Worm (Caenorhabditis elegans) whole organism, L3 larva: Measurements from ENCODE around the gene T20B3.14.

Experiments
- R02D3.7 ChIP-seq: fragments of 150-350 bp; optimal IDR thresholded peaks from 2 replicates; lab custom pipeline; 2014; ENCODE audit warnings: missing biosample characterization, missing genetic modification characterization
- ama-1 ChIP-seq: fragments of 150-350 bp; optimal IDR thresholded peaks from 2 replicates; lab custom pipeline; 2018
- ceh-16 ChIP-seq: sonication (generic microtip); optimal IDR thresholded peaks from 2 replicates; lab custom pipeline; 2017; ENCODE audit warnings: missing biosample characterization, missing genetic modification characterization
- ceh-82 ChIP-seq: fragments of 150-350 bp; optimal IDR thresholded peaks from 2 replicates; lab custom pipeline; 2014; ENCODE audit warnings: missing biosample characterization, missing genetic modification characterization
- ceh-9 ChIP-seq: sonication (generic microtip); optimal IDR thresholded peaks from 2 replicates; lab custom pipeline; 2018; ENCODE audit warnings: missing biosample characterization, missing genetic modification characterization
- daf-12 ChIP-seq: fragments of 150-350 bp; optimal IDR thresholded peaks from 2 replicates; lab custom pipeline; 2014; ENCODE audit warnings: missing biosample characterization, missing genetic modification reagents, missing genetic modification characterization
- egl-27 ChIP-seq: sonication (generic microtip); optimal IDR thresholded peaks from 4 replicates; lab custom pipeline; 2017; ENCODE audit warnings: missing biosample characterization, missing genetic modification reagents, missing genetic modification characterization
- egl-5 ChIP-seq: fragments of 150-350 bp; optimal IDR thresholded peaks from 2 replicates; lab custom pipeline; 2017; ENCODE audit warnings: missing biosample characterization, missing genetic modification reagents, missing genetic modification characterization, inconsistent platforms
- elt-1 ChIP-seq: fragments of 150-350 bp; optimal IDR thresholded peaks from 2 replicates; lab custom pipeline; 2014; ENCODE audit warnings: missing biosample characterization, missing genetic modification characterization
- elt-2 ChIP-seq: sonication (generic microtip); optimal IDR thresholded peaks from 2 replicates; lab custom pipeline; 2016; ENCODE audit warnings: missing genetic modification reagents, mild to moderate bottlenecking, missing genetic modification characterization, missing compliant biosample characterization
- elt-3 ChIP-seq, 3 experiments: fragments of 150-350 bp in 1 of 3; sonication (generic microtip) in 2 of 3; optimal IDR thresholded peaks; 2 replicates in 2 of 3; 4 replicates in 1 of 3; lab custom pipeline; 2014 to 2017; ENCODE audit warnings: missing biosample characterization in 3 of 3, missing genetic modification characterization in 3 of 3
- eor-1 ChIP-seq, 2 experiments: fragments of 150-350 bp; optimal IDR thresholded peaks; 2 replicates each; lab custom pipeline; 2014 to 2018; ENCODE audit warnings: missing biosample characterization in 2 of 2, missing genetic modification characterization in 2 of 2
- fkh-10 ChIP-seq: sonication (generic microtip); optimal IDR thresholded peaks from 2 replicates; lab custom pipeline; 2017; ENCODE audit warnings: missing biosample characterization, missing genetic modification reagents, missing genetic modification characterization
- fkh-2 ChIP-seq: fragments of 150-350 bp; optimal IDR thresholded peaks from 2 replicates; lab custom pipeline; 2014; ENCODE audit warnings: missing biosample characterization, missing genetic modification reagents, missing genetic modification characterization
- fos-1 ChIP-seq: fragments of 150-350 bp; optimal IDR thresholded peaks from 2 replicates; lab custom pipeline; 2014; ENCODE audit warnings: missing biosample characterization, missing genetic modification characterization
- hmg-11 ChIP-seq: sonication (generic microtip); optimal IDR thresholded peaks from 2 replicates; lab custom pipeline; 2016; ENCODE audit warnings: missing genetic modification characterization, missing compliant biosample characterization
- jun-1 ChIP-seq: fragments of 150-350 bp; optimal IDR thresholded peaks from 2 replicates; lab custom pipeline; 2014; ENCODE audit warnings: missing biosample characterization, missing genetic modification reagents, missing genetic modification characterization
- lin-15B ChIP-seq: fragments of 150-350 bp; optimal IDR thresholded peaks from 2 replicates; lab custom pipeline; 2014; ENCODE audit warnings: missing biosample characterization, missing genetic modification characterization
- lin-39 ChIP-seq: fragments of 150-350 bp; optimal IDR thresholded peaks from 2 replicates; lab custom pipeline; 2018; ENCODE audit warnings: missing biosample characterization, missing genetic modification reagents, missing genetic modification characterization
- mml-1 ChIP-seq: fragments of 150-350 bp; sonication (generic microtip); optimal IDR thresholded peaks from 3 replicates; lab custom pipeline; 2014; ENCODE audit warnings: missing biosample characterization, missing genetic modification characterization
- nfya-1 ChIP-seq: sonication (generic microtip); optimal IDR thresholded peaks from 2 replicates; lab custom pipeline; 2017; ENCODE audit warnings: missing genetic modification characterization, mild to moderate bottlenecking, missing compliant biosample characterization, antibody characterized with exemption, moderate library complexity; ENCODE audit not compliant: insufficient read depth
- nhr-12 ChIP-seq: fragments of 150-350 bp; optimal IDR thresholded peaks from 2 replicates; lab custom pipeline; 2014; ENCODE audit warnings: missing biosample characterization, missing genetic modification characterization
- nhr-23 ChIP-seq: fragments of 150-350 bp; optimal IDR thresholded peaks from 2 replicates; lab custom pipeline; 2014; ENCODE audit warnings: missing biosample characterization, missing genetic modification reagents, missing genetic modification characterization
- nhr-28 ChIP-seq: fragments of 150-350 bp; optimal IDR thresholded peaks from 2 replicates; lab custom pipeline; 2014; ENCODE audit warnings: missing biosample characterization, missing genetic modification characterization
- nhr-77 ChIP-seq: fragments of 150-350 bp; optimal IDR thresholded peaks from 2 replicates; lab custom pipeline; 2014; ENCODE audit warnings: missing biosample characterization, missing genetic modification characterization
- pha-4 ChIP-seq: fragments of 150-350 bp; optimal IDR thresholded peaks from 2 replicates; lab custom pipeline; 2014; ENCODE audit warnings: missing biosample characterization, missing genetic modification reagents, missing genetic modification characterization
- pqm-1 ChIP-seq: fragments of 150-350 bp; optimal IDR thresholded peaks from 2 replicates; lab custom pipeline; 2017; ENCODE audit warnings: missing biosample characterization, missing genetic modification characterization, inconsistent platforms
- sea-2 ChIP-seq: fragments of 150-350 bp; sonication (generic microtip); optimal IDR thresholded peaks from 4 replicates; lab custom pipeline; 2014; ENCODE audit warnings: missing biosample characterization, missing genetic modification reagents, missing genetic modification characterization
- snpc-4 ChIP-seq: fragments of 150-350 bp; optimal IDR thresholded peaks from 2 replicates; lab custom pipeline; 2014; ENCODE audit warnings: missing biosample characterization, missing genetic modification characterization
- tbx-2 ChIP-seq: sonication (generic microtip); optimal IDR thresholded peaks from 2 replicates; lab custom pipeline; 2016; ENCODE audit warnings: mild to moderate bottlenecking, missing genetic modification characterization, missing compliant biosample characterization
- unc-62 ChIP-seq: fragments of 150-350 bp; sonication (generic microtip); optimal IDR thresholded peaks from 4 replicates; lab custom pipeline; 2014; ENCODE audit warnings: missing biosample characterization, missing genetic modification reagents, missing genetic modification characterization
- zag-1 ChIP-seq: fragments of 150-350 bp; optimal IDR thresholded peaks from 2 replicates; lab custom pipeline; 2014; ENCODE audit warnings: missing biosample characterization, missing genetic modification characterization
- ztf-4 ChIP-seq: fragments of 150-350 bp; optimal IDR thresholded peaks from 2 replicates; lab custom pipeline; 2014; ENCODE audit warnings: missing biosample characterization, missing genetic modification characterization

T20B3.14 gene

ce11 chrV:16821270-16821737 lies at the start of gene T20B3.14:
Gene T20B3.14 (minus strand): TSS chrV:16821320.
- no peak for TF ChIP-seq nhr-28
- TF ChIP-seq elt-1 = peak; percentile 1
- TF ChIP-seq lin-39 (tag; lab: Kevin White, UChicago) = peak; percentile 65
- TF ChIP-seq, all 47 proteins: peak for 2

DNA sequence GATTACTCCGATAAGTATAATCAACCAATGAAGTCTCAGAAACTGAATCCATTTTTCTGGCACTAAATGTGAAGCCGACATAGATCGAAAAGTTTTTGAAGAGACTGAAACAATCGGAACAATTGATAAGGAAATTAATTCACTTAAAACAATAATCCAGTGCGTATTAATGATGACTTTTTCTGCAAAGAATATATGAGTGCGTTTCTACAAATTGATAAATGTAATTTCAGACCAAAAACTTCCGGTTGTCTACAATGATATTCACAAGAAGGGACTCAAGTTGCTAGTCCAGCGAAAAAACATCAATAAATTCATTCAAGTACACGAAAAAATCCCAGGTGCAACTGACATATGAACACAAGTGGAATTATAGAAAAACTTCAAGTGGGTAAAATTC lies 48.6 kb upstream of the T20B3.14 start, which contains the start of gene clec-33:
TSS of gene clec-33 (minus strand) at position 101 of the 400 bp plus-strand sequence.
- TF ChIP-seq nhr-12 (tag; lab: Kevin White, UChicago) (no peak), ztf-4 (no peak), egl-5 (no peak), fkh-10 (no peak)

- TF ChIP-seq elt-2 (no peak), elt-3 (tag; optimal IDR thresholded peaks at IDR 0.05; lab: Kevin White, UChicago) (no peak), ceh-16 (tag; lab: Kevin White, UChicago) (no peak), zag-1 (no peak), ceh-9 (tag; lab: Kevin White, UChicago) (no peak), fkh-10 (no peak), jun-1 (tag; lab: Kevin White, UChicago) (no peak), nhr-28 (no peak), mml-1 (no peak), nfya-1 (tag; lab: Kevin White, UChicago) (no peak), nhr-23 (tag; lab: Kevin White, UChicago) (no peak), egl-27 (tag; lab: Kevin White, UChicago) (no peak), ceh-82 (tag; lab: Kevin White, UChicago) (no peak), pha-4 (tag; lab: Kevin White, UChicago) (no peak), egl-5 (no peak), daf-12 (tag; lab: Kevin White, UChicago) (no peak), elt-1 (no peak)
- TF ChIP-seq, all 47 proteins: peak for 0
These were observed 44.3 kb upstream of the T20B3.14 start, which contains the start of gene clec-28 for ce11 chrV:16865404-16865803. Gene clec-28 (plus strand): TSS chrV:16865704.

DNA sequence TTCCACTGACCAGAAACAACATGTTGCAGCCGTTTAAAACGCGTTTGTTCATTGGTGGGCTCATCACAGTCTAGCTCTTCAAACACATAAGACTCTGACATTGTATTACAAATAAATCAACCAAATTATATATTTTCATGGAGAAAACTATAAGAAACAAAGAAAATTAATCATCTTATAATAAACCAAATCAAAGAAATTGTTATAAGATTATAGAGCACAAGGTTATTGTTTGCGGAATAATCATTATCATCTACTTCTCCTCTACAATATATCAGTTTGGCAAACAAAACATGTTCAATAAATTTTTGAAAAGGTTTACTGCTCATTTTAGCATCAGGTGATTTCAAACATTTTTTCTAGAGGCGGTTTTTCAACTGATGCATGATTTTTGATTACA lies 40.6 kb upstream of the T20B3.14 start, which contains the start of the genes clec-32 and clec-24:
TSS of gene clec-32 (minus strand) at position 101 of the 400 bp plus-strand sequence.
TSS of gene clec-24 (plus strand) at position 294 of the 400 bp plus-strand sequence.
- no peak for TF ChIP-seq egl-5

DNA sequence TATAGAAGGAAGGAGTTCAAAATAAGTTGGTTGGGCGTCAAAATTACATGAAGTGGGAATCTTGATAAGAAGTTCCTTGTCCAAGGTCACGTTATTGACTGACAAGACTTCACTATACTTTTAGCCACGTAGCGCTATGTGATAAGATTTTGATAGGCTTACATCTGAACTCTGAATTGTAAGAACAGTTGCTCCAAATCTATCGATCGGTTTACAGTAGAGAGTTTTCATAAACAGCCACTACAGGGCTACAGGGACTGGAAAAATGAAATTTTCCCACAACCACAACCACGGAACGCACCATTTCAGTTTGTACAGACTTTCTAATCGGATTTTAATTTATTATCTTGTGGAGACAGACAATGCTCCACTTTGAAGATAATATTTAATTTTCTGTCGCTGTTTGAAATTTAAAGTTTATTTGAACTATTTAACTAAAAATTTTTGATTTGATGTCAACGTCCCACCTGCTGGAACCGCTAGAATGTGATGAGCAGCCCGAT lies 36.9 kb upstream of the T20B3.14 start, which contains the start of the genes clec-31 and clec-22:
TSS of gene clec-31 (minus strand) at position 101 of the 503 bp plus-strand sequence.
TSS of gene clec-22 (plus strand) at position 453 of the 503 bp plus-strand sequence.
- no peak for TF ChIP-seq eor-1 (tag; optimal IDR thresholded peaks at IDR 0.05; lab: Kevin White, UChicago)
- TF ChIP-seq fkh-2 (tag; lab: Kevin White, UChicago) = no peak
- no peak for TF ChIP-seq mml-1
- TF ChIP-seq lin-15B (tag; lab: Kevin White, UChicago) = no peak
- no peak for TF ChIP-seq nfya-1 (tag; lab: Kevin White, UChicago)
- TF ChIP-seq egl-27 (tag; lab: Kevin White, UChicago) = no peak
- TF ChIP-seq ama-1 (lab: Kevin White, UChicago) = no peak
- no peak for TF ChIP-seq sea-2 (GFP tag; lab: Kevin White, UChicago)
- no peak for TF ChIP-seq fos-1 (tag; lab: Kevin White, UChicago)
- no peak for TF ChIP-seq nhr-28
- TF ChIP-seq snpc-4 (tag; lab: Kevin White, UChicago) = no peak
- TF ChIP-seq ztf-4 = no peak
- no peak for TF ChIP-seq unc-62 (GFP tag; lab: Kevin White, UChicago)
- no peak for TF ChIP-seq nhr-23 (tag; lab: Kevin White, UChicago)
- no peak for TF ChIP-seq nhr-77 (tag; lab: Kevin White, UChicago)
- TF ChIP-seq hmg-11 (tag; lab: Kevin White, UChicago) = no peak
- TF ChIP-seq tbx-2 (tag; lab: Kevin White, UChicago) = no peak
- no peak for TF ChIP-seq pqm-1
- TF ChIP-seq fkh-10 = no peak
- TF ChIP-seq R02D3.7 = no peak
- TF ChIP-seq, all 47 proteins: peak for 0
